Worm (Caenorhabditis elegans) whole organism, dauer: Measurements from ENCODE around the gene Y53C12A.10.
"Not testable (repeated sequence)": the region's sequence is repeated elsewhere in the genome, so short reads cannot be mapped to it uniquely, and the experiment has no call there.

Experiments used
- unc-62 ChIP-seq: sonication (generic microtip); optimal IDR thresholded peaks from 2 replicates; lab custom pipeline; 2017; ENCODE audit warnings: missing biosample characterization, missing genetic modification reagents, missing genetic modification characterization

The Y53C12A.10 gene

ce11 chrII:9718631-9719252 is 14.1 kb upstream of the Y53C12A.10 start, which contains the start of gene Y53C12A.11:
Gene Y53C12A.11 (minus strand): TSS chrII:9718698.
- not testable (repeated sequence) for TF ChIP-seq unc-62 (GFP tag; lab: Kevin White, UChicago)

ce11 chrII:9717904-9718303 is 13.3 kb upstream of the Y53C12A.10 start, which contains the start of gene Y53C12A.6:
Gene Y53C12A.6 (minus strand): TSS chrII:9718004.
- TF ChIP-seq unc-62 (GFP tag; lab: Kevin White, UChicago), result no peak

ce11 chrII:9716417-9717039 is 11.9 kb upstream of the Y53C12A.10 start, which contains the start of gene wee-1.3:
Gene wee-1.3 (minus strand): TSS chrII:9716467.
- no peak for TF ChIP-seq unc-62 (GFP tag; lab: Kevin White, UChicago)

DNA sequence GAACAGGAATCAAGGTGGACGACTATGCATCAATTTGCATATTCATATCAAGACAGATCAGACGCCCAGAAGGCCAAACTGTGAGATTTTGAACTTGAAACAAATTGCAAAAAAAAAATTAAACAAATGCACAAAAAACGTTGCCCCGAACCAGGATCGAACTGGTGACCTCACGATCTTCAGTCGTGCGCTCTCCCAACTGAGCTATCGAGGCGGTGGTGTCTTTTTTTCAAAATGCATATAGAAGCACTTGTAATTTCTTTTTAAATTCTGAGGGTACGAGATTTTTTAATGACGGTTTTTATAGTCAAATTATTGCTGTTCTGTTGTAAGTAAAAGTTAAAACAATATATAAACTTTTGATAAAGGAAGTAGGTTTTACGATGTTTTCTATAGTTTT is 8.4 kb upstream of the Y53C12A.10 start:
- TF ChIP-seq unc-62 (GFP tag; lab: Kevin White, UChicago), result no peak

DNA sequence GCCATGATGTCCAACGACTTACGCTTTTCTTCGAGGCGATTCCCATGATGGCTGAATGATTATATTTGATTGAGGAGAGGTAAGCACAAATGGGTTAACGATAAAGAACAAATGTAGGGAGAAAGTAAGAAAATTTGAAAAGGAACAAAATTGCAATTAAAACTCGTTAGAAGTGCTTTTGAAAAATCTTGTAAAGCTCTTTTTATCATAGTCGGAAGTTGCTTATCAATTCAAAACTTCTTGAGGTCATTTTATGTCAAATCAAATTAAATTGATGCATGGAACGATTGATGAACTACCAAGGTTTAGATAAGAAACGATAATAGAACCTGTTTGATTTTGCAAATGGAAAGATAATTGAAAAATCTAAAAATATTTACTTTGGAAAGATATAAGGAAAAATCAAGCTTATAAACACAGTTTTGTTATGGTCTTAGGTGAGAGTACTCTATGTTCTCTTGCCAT is 4.2 kb upstream of the Y53C12A.10 start, which contains the start of gene glt-5:
Gene glt-5, minus strand, starts transcription at position 51 of the 465 bp plus-strand sequence.
- no peak for TF ChIP-seq unc-62 (GFP tag; lab: Kevin White, UChicago)

- TF ChIP-seq unc-62 (GFP tag; lab: Kevin White, UChicago), result no peak
Measured at ce11 chrII:9706207-9706606, 1.6 kb upstream of the Y53C12A.10 start, which contains the start of gene Y53C12A.3. Gene Y53C12A.3 (minus strand): TSS chrII:9706240.

- TF ChIP-seq unc-62 (GFP tag; lab: Kevin White, UChicago), result no peak
Measured at ce11 chrII:9703601-9704000, 1.0 kb downstream of the Y53C12A.10 start, which contains the start of gene mop-25.2. Gene mop-25.2 (minus strand): TSS chrII:9703701.

DNA sequence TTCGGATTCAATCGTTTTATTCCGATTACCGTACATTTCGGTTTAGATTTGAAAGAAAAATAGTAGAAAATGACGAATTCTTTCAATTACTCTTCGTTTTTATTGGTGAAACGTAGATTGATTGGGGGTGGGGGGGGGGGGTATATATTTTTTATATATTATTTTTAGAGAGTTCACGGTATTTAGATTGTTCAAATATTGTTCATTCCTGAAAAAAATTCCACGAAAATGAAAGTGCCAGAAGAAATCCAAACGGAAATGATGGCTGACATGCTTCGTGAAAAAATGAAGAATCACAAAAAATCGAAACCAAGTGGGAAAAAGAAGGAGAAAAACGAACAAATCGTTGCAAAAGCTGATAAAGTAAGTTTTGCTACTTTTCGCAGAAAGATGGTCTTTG is 4.3 kb downstream of the Y53C12A.10 start, which contains the start of the genes Y53C12A.8 and Y53C12A.7:
Gene Y53C12A.8, minus strand, starts transcription at position 101 of the 400 bp plus-strand sequence.
Gene Y53C12A.7, plus strand, starts transcription at position 181 of the 400 bp plus-strand sequence.
- no peak for TF ChIP-seq unc-62 (GFP tag; lab: Kevin White, UChicago)

ce11 chrII:9695942-9696341 is 8.7 kb downstream of the Y53C12A.10 start:
- no peak for TF ChIP-seq unc-62 (GFP tag; lab: Kevin White, UChicago)

DNA sequence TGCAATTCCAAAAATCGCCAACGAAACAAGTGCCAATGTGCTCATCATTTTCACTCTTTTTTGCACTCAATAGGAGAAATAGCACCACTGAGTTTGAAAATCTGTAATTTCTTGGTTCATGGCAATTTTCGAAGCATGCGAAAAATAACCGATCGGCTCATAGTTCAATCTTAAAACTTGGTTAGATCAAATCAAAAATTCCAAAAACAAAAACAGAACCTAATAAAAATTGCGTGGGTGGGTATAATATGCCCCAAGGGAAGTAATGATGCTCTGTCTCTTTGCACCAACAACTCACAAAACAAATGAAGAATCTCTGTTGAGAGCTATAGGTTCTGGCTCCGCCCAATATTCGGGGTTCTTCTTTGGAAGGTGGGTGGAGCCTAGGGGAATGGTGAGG is 12.8 kb downstream of the Y53C12A.10 start, which contains the start of gene nlp-11:
Gene nlp-11, minus strand, starts transcription at position 101 of the 400 bp plus-strand sequence.
- TF ChIP-seq unc-62 (GFP tag; lab: Kevin White, UChicago), result no peak

- no peak for TF ChIP-seq unc-62 (GFP tag; lab: Kevin White, UChicago)
Measured at ce11 chrII:9690067-9690632, 14.5 kb downstream of the Y53C12A.10 start.

DNA sequence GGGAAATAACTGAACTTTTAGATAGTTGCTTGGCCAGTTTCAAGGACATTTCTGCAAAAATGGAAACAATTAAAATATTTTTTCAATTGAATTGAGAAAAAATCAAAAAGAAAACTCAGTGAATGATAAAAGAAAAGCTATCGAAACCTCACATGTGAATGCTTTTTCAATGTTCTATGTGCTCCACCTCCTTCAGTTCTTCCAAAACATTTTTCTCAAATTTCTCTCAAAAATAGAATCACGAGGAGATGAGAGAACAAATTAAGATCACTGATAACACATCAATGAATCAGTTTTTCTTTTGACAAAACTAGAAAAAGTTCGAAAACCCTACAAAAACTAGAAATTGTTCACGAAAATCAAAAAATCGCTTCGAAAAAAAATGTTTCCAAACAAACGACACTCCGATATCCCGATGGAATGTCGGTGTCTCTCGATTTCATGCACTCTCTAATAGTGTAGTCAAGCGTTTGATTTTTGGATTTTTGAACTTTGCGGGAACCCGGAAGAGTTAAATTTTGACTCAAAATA is 17.9 kb downstream of the Y53C12A.10 start, which contains the start of gene ZK1320.9:
Gene ZK1320.9, minus strand, starts transcription at position 51 of the 531 bp plus-strand sequence.
- TF ChIP-seq unc-62 (GFP tag; lab: Kevin White, UChicago), result no peak

DNA sequence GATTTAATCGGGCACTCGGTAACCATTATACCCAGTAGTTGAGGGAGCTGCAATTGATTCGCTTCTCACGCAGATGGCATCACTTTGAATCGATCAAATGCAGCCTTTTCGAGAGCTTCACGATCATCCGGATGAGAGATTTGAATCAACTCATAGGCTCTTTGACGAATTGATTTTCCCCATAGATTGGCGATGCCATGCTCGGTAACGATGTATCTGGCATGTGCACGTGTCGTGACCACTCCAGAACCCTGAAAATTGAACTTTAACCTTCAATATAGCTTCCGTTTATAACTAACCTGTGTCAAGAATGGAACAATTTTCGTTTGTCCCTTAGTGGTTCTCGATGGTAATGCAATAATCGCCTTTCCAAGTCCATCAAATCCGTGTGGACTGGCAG is 20.5 kb downstream of the Y53C12A.10 start:
- no peak for TF ChIP-seq unc-62 (GFP tag; lab: Kevin White, UChicago)

ce11 chrII:9682044-9682443 is 22.6 kb downstream of the Y53C12A.10 start:
- no peak for TF ChIP-seq unc-62 (GFP tag; lab: Kevin White, UChicago)

DNA sequence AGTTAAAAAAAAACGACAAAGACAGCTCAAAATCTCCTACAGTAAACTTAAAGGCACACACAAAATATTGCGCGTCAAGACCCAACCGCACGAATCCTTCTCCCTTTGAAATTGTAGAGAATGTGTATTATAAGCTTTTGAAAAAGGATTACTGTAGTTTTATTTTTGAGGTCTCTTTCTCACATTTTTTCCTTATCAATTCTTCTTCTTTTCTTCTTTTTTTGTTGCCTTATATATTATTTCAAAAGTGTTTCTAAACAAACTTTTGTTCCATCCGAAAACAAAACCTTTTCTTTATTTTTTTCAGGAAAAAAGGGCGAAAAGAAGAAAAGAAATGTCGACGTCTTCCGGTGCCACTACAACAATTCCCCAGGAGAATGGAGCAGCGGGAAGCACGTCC is 24.2 kb downstream of the Y53C12A.10 start, which contains the start of gene ZK1320.13:
Gene ZK1320.13, plus strand, starts transcription at position 301 of the 400 bp plus-strand sequence.
- TF ChIP-seq unc-62 (GFP tag; lab: Kevin White, UChicago), result no peak
